Fruit fly (Drosophila melanogaster): ENCODE results near the gene CG18302.

DNA sequence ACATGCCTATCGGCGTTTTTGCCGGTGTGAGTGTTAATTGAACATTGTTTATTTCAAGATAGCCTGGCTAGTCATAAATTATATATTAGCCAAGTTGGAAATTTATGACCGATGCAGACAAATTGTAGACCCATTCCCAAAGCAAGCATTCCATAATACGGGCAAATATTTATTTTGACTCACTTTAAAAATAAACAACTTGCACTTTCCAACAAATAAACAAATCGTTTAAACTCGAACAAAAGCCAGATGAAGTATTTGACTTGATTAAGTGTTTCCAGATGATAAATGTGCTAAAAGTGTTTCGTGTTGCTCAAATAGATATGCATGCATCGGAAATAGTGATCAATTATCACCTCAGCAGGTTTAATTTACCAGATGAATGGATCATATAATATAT, 38.6 kb upstream of the CG18302 start:
- no peak for TF ChIP-seq Sin3A (optimal IDR thresholded peaks at IDR 0.05)
- TF ChIP-seq h (optimal IDR thresholded peaks at IDR 0.05): no peak
- no peak for TF ChIP-seq ttk (optimal IDR thresholded peaks at IDR 0.05)
- TF ChIP-seq Myc (optimal IDR thresholded peaks at IDR 0.05): no peak
- TF ChIP-seq psq (optimal IDR thresholded peaks at IDR 0.05): no peak

All from Kc167 (cell line).